Fruit fly (Drosophila melanogaster): ENCODE measurements around the gene CG46304.

The CG46304 gene

DNA sequence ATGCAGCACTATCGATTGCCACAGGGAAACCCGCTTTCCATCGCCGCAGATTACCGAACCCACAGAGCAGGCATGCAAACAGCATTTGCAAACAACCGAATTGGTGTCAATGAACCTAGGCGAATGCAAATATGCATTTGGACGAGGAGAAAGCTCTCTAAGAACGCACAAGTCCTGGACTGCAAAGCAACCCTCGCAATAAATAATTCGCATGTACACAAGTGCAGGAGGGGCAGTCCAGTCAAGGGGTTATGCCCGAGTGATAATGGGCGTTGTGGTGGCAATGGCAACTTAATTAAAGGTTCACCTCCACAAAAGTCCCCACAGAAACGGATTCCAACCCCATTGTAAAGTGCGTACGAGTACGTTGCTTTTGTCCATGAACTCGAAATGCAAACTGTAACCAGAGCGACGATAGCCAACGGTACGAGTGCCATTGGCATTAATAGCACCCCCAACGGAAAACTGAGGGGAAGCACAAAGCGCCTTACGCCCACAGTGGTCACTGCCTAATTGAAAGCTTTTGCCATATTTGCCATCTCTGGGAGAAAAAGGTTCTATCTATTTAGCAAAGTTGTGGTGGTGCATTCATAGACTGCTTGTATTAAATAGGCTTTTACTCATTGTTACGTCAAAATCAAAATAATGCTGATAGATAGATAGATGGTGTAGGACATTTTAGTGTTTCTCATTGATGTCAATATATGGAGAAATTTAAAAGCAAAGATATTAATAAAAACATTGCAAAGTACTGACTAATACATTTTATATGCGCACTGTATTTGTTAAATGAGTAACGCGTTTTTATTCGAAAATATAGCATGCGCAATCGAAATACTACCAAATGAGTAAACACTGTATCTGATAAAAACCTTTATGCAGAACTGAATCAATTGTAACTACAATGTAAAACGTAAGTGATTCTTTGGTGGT, 37.0 kb downstream of the CG46304 start (continued):
- TF ChIP-seq Smox (GFP tag; optimal IDR thresholded peaks at IDR 0.05), result peak; percentile 29
- peak; percentile 40 for TF ChIP-seq dsx (GFP tag; optimal IDR thresholded peaks at IDR 0.05; ENCODE audit: poor library complexity, severe bottlenecking)
- peak; percentile 44 for TF ChIP-seq lz (GFP tag; optimal IDR thresholded peaks at IDR 0.05)
- peak; percentile 51 for TF ChIP-seq acj6 (GFP tag; optimal IDR thresholded peaks at IDR 0.05)
- peak; percentile 6 for TF ChIP-seq CG3032 (tag; optimal IDR thresholded peaks at IDR 0.05)

DNA sequence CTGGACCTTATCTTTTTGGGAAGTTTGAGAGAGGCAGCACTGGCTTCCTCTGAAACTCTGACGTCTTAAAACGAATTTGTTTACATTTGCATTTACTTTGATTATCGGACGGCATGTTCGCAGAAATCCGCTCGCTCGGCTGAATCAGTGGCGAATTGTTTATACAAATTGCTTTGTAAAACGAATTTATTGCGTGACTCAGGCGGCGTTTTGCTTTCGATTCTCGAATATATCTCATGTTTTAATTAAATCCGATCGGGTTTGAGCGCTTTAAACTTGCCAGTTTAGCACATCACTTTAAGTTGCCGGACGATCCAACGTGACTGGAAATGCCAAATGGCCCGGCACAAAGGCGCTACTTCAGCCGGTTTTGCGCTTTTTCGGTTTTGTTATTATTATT, 38.1 kb downstream of the CG46304 start:
- TF ChIP-seq svp (GFP tag) (peak; percentile 88), CG3032 (tag; optimal IDR thresholded peaks at IDR 0.05) (no peak), CG4318 (GFP tag; optimal IDR thresholded peaks at IDR 0.05) (no peak), ss (GFP tag; optimal IDR thresholded peaks at IDR 0.05) (peak; percentile 20 to 71), Eip78C (GFP tag) (peak; percentile 26), CG6163 (GFP tag; IDR thresholded peaks at IDR 0.05) (0 out of 3 replicates have a peak, but pooled peaks have one; percentile 30), fkh (GFP tag; optimal IDR thresholded peaks at IDR 0.05) (peak; percentile 17)

DNA sequence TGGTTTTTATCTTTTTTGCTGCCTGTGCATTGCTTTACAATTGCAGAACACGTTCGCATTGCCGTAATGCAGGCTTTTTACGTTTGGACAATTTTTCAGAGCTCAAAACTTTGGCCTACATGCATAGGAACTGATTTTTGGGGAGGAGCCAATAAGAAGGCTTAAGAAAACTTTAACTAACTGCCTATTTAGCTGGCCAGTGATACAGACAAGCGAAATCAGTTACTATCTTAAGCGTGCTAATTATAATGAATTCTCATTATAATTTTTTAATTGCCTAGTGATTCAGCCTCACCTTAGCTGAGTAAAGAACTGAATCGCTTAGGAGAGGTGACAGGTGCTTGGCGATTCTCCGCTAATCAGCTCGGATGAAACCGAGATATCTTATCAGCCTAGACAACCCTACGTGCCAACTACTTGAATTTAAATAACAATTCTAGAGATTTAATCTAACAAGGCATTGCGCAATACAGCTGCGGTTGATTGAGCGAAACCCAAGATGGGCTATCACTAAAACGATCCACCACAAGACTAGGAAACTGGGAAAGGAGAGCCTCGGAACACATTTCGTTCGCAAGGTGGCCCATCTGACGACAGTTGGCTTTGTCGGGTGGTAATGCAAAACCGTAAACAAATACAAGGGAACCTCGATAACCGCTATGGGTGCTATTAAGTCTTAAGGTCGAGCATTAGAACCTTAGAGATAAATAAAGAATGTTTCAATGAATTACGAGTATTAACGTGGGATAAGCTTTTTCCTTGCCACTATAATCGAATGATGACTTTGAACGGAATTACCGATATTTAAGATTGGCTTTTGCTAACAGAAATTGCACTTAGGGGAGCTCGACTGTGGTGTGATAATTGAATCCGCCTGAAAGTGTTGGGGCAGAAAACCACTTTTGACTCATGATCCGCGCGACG, 39.4 kb downstream of the CG46304 start:
- TF ChIP-seq CG34406 (GFP tag; optimal IDR thresholded peaks at IDR 0.05), result no peak
- no peak for TF ChIP-seq CG6276 (GFP tag; optimal IDR thresholded peaks at IDR 0.05)
- no peak for TF ChIP-seq CG8632 (GFP tag; optimal IDR thresholded peaks at IDR 0.05)
- TF ChIP-seq CG3919 (GFP tag; optimal IDR thresholded peaks at IDR 0.05), result no peak
- no peak for TF ChIP-seq dac (GFP tag; optimal IDR thresholded peaks at IDR 0.05)
- no peak for TF ChIP-seq Eip93F (GFP tag; optimal IDR thresholded peaks at IDR 0.05)
- no peak for TF ChIP-seq Ets21C (GFP tag; optimal IDR thresholded peaks at IDR 0.05)
- peak; percentile 11 for TF ChIP-seq cyc (GFP tag; optimal IDR thresholded peaks at IDR 0.05)
- no peak for TF ChIP-seq CG16779 (tag; optimal IDR thresholded peaks at IDR 0.05)
- no peak for TF ChIP-seq net (GFP tag; optimal IDR thresholded peaks at IDR 0.05)
- peak; percentile 42 for TF ChIP-seq CG32006 (GFP tag; optimal IDR thresholded peaks at IDR 0.05)
- no peak for TF ChIP-seq CG7368 (GFP tag; optimal IDR thresholded peaks at IDR 0.05)
- TF ChIP-seq CG4318 (GFP tag; optimal IDR thresholded peaks at IDR 0.05), result no peak
- TF ChIP-seq acj6 (GFP tag; optimal IDR thresholded peaks at IDR 0.05), result peak; percentile 3
- TF ChIP-seq Eip78C (GFP tag), result peak; percentile 67
- TF ChIP-seq Sox14 (GFP tag; optimal IDR thresholded peaks at IDR 0.05), result peak; percentile 17
- no peak for TF ChIP-seq Sox15 (GFP tag; optimal IDR thresholded peaks at IDR 0.05)
- TF ChIP-seq CG11294 (GFP tag; IDR thresholded peaks at IDR 0.05), result no peak
- no peak for TF ChIP-seq CG8319 (GFP tag; optimal IDR thresholded peaks at IDR 0.05)
- no peak for TF ChIP-seq pdm3 (GFP tag; optimal IDR thresholded peaks at IDR 0.05)
- TF ChIP-seq CG11762 (GFP tag; optimal IDR thresholded peaks at IDR 0.05; ENCODE audit: insufficient read depth), result no peak
- no peak for TF ChIP-seq CG10631 (GFP tag; optimal IDR thresholded peaks at IDR 0.05)
- no peak for TF ChIP-seq fd85E (GFP tag; optimal IDR thresholded peaks at IDR 0.05)
- peak; percentile 1 for TF ChIP-seq OdsH (GFP tag; optimal IDR thresholded peaks at IDR 0.05)
- no peak for TF ChIP-seq CG9139 (GFP tag; optimal IDR thresholded peaks at IDR 0.05)
- TF ChIP-seq salr (GFP tag; optimal IDR thresholded peaks at IDR 0.05), result no peak
- no peak for TF ChIP-seq CG6808 (GFP tag; optimal IDR thresholded peaks at IDR 0.05)
- TF ChIP-seq dsx (GFP tag; optimal IDR thresholded peaks at IDR 0.05; ENCODE audit: poor library complexity, severe bottlenecking), result no peak
- TF ChIP-seq topi (GFP tag; optimal IDR thresholded peaks at IDR 0.05), result peak; percentile 5
- no peak for TF ChIP-seq CG6854 (GFP tag; optimal IDR thresholded peaks at IDR 0.05)
- TF ChIP-seq CG6163 (GFP tag; IDR thresholded peaks at IDR 0.05), result no peak
- no peak for TF ChIP-seq CG3032 (tag; optimal IDR thresholded peaks at IDR 0.05)
- no peak for TF ChIP-seq Lpt (GFP tag; optimal IDR thresholded peaks at IDR 0.05)
- TF ChIP-seq ss (GFP tag; optimal IDR thresholded peaks at IDR 0.05), result no peak
- no peak for TF ChIP-seq Smox (GFP tag; optimal IDR thresholded peaks at IDR 0.05)
- TF ChIP-seq CG31627 (GFP tag; optimal IDR thresholded peaks at IDR 0.05), result peak; percentile 49
- 0 out of 2 replicates have a peak, but pooled peaks have one; percentile 36 for TF ChIP-seq CG15336 (GFP tag; IDR thresholded peaks at IDR 0.05)
- no peak for TF ChIP-seq Sox102F (GFP tag; optimal IDR thresholded peaks at IDR 0.05)
- TF ChIP-seq Met (GFP tag; optimal IDR thresholded peaks at IDR 0.05), result no peak
